Worm (Caenorhabditis elegans) whole organism, L2 larva: ENCODE measurements around the gene C30A5.16.

ENCODE experiments used
- C34F6.9 ChIP-seq: fragments of 150-350 bp; optimal IDR thresholded peaks from 2 replicates; lab custom pipeline; 2014; ENCODE audit warnings: missing biosample characterization, missing genetic modification characterization
- F13H6.1 ChIP-seq: sonication (generic microtip); optimal IDR thresholded peaks from 2 replicates; lab custom pipeline; 2016; ENCODE audit warnings: missing genetic modification characterization, missing compliant biosample characterization
- R02D3.7 ChIP-seq: fragments of 150-350 bp; optimal IDR thresholded peaks from 2 replicates; lab custom pipeline; 2014; ENCODE audit warnings: missing biosample characterization, missing genetic modification characterization
- Y55F3AM.14 ChIP-seq: fragments of 200-800 bp; sonication (Bioruptor generic); optimal IDR thresholded peaks from 2 replicates; lab custom pipeline; 2018; ENCODE audit warnings: mild to moderate bottlenecking, missing genetic modification characterization, missing compliant biosample characterization
- aly-2 ChIP-seq: fragments of 150-350 bp; optimal IDR thresholded peaks from 2 replicates; lab custom pipeline; 2014; ENCODE audit warnings: missing biosample characterization, missing genetic modification characterization
- ama-1 ChIP-seq: fragments of 150-350 bp; optimal IDR thresholded peaks from 2 replicates; lab custom pipeline; 2018; ENCODE audit warnings: inconsistent platforms
- blmp-1 ChIP-seq: sonication (generic microtip); optimal IDR thresholded peaks from 2 replicates; lab custom pipeline; 2017; ENCODE audit warnings: missing genetic modification characterization, mild to moderate bottlenecking, missing compliant biosample characterization, antibody characterized with exemption, moderate library complexity; ENCODE audit not compliant: insufficient read depth
- ceh-16 ChIP-seq: fragments of 150-350 bp; optimal IDR thresholded peaks from 2 replicates; lab custom pipeline; 2014; ENCODE audit warnings: missing biosample characterization, missing genetic modification characterization
- crh-2 ChIP-seq: sonication (generic microtip); optimal IDR thresholded peaks from 2 replicates; lab custom pipeline; 2017; ENCODE audit warnings: missing biosample characterization, missing genetic modification characterization
- dmd-4 ChIP-seq: sonication (generic microtip); optimal IDR thresholded peaks from 2 replicates; lab custom pipeline; 2017; ENCODE audit warnings: missing biosample characterization, missing genetic modification characterization
- elt-1 ChIP-seq: fragments of 150-350 bp; optimal IDR thresholded peaks from 2 replicates; lab custom pipeline; 2014; ENCODE audit warnings: missing biosample characterization, missing genetic modification characterization
- elt-3 ChIP-seq: sonication (generic microtip); optimal IDR thresholded peaks from 2 replicates; lab custom pipeline; 2017; ENCODE audit warnings: missing biosample characterization, missing genetic modification characterization
- fos-1 ChIP-seq: fragments of 150-350 bp; optimal IDR thresholded peaks from 2 replicates; lab custom pipeline; 2014; ENCODE audit warnings: missing biosample characterization, missing genetic modification characterization
- gmeb-1 ChIP-seq: fragments of 150-350 bp; optimal IDR thresholded peaks from 2 replicates; lab custom pipeline; 2014; ENCODE audit warnings: missing biosample characterization, missing genetic modification characterization
- lin-11 ChIP-seq: fragments of 150-350 bp; sonication (generic microtip); optimal IDR thresholded peaks from 2 replicates; lab custom pipeline; 2014; ENCODE audit warnings: missing biosample characterization, missing genetic modification characterization, inconsistent platforms, mixed read lengths
- lin-13 ChIP-seq: fragments of 150-350 bp; optimal IDR thresholded peaks from 2 replicates; lab custom pipeline; 2014; ENCODE audit warnings: missing biosample characterization, missing genetic modification reagents, missing genetic modification characterization
- lin-39 ChIP-seq: fragments of 150-350 bp; optimal IDR thresholded peaks from 2 replicates; lab custom pipeline; 2014; ENCODE audit warnings: missing biosample characterization, missing genetic modification reagents, missing genetic modification characterization
- lsy-2 ChIP-seq, 2 experiments: fragments of 150-350 bp in 1 of 2; sonication (generic microtip) in 1 of 2; optimal IDR thresholded peaks; 2 replicates each; lab custom pipeline; 2014 to 2017; ENCODE audit warnings: missing biosample characterization in 2 of 2, missing genetic modification characterization in 2 of 2
- mab-5 ChIP-seq: fragments of 150-350 bp; optimal IDR thresholded peaks from 2 replicates; lab custom pipeline; 2014; ENCODE audit warnings: missing biosample characterization, missing genetic modification characterization
- mbf-1 ChIP-seq: sonication (generic microtip); optimal IDR thresholded peaks from 2 replicates; lab custom pipeline; 2017; ENCODE audit warnings: missing biosample characterization, missing genetic modification characterization
- mdl-1 ChIP-seq, 2 experiments: fragments of 150-350 bp in 1 of 2; sonication (generic microtip) in 1 of 2; optimal IDR thresholded peaks; 2 replicates each; lab custom pipeline; 2017; ENCODE audit warnings: missing biosample characterization in 2 of 2, missing genetic modification characterization in 2 of 2
- nhr-11 ChIP-seq: fragments of 150-350 bp; optimal IDR thresholded peaks from 2 replicates; lab custom pipeline; 2014; ENCODE audit warnings: missing biosample characterization, missing genetic modification characterization
- nhr-12 ChIP-seq: fragments of 150-350 bp; optimal IDR thresholded peaks from 2 replicates; lab custom pipeline; 2014; ENCODE audit warnings: missing biosample characterization, missing genetic modification characterization
- nhr-129 ChIP-seq: fragments of 150-350 bp; optimal IDR thresholded peaks from 2 replicates; lab custom pipeline; 2014; ENCODE audit warnings: missing biosample characterization, missing genetic modification characterization
- nhr-21 ChIP-seq: fragments of 150-350 bp; optimal IDR thresholded peaks from 2 replicates; lab custom pipeline; 2014; ENCODE audit warnings: missing biosample characterization, missing genetic modification characterization
- nhr-23 ChIP-seq: fragments of 150-350 bp; optimal IDR thresholded peaks from 2 replicates; lab custom pipeline; 2014; ENCODE audit warnings: missing biosample characterization, missing genetic modification reagents, missing genetic modification characterization
- nhr-25 ChIP-seq: fragments of 150-350 bp; sonication (generic microtip); optimal IDR thresholded peaks from 3 replicates; lab custom pipeline; 2014; ENCODE audit warnings: missing biosample characterization, missing genetic modification characterization
- sem-4 ChIP-seq: fragments of 150-350 bp; optimal IDR thresholded peaks from 2 replicates; lab custom pipeline; 2014; ENCODE audit warnings: missing biosample characterization, missing genetic modification reagents, missing genetic modification characterization
- skn-1 ChIP-seq: sonication (generic microtip); optimal IDR thresholded peaks from 2 replicates; lab custom pipeline; 2017; ENCODE audit warnings: missing biosample characterization, missing genetic modification characterization
- sma-3 ChIP-seq: sonication (generic microtip); optimal IDR thresholded peaks from 2 replicates; lab custom pipeline; 2016; ENCODE audit warnings: missing genetic modification reagents, missing genetic modification characterization, missing compliant biosample characterization
- sma-9 ChIP-seq, 2 experiments: fragments of 150-350 bp in 1 of 2; sonication (generic microtip) in 1 of 2; optimal IDR thresholded peaks; 2 replicates each; lab custom pipeline; 2014 to 2016; ENCODE audit warnings: missing genetic modification characterization in 2 of 2, mild to moderate bottlenecking in 1 of 2, missing biosample characterization in 1 of 2, missing compliant biosample characterization in 1 of 2, missing genetic modification reagents in 1 of 2, moderate library complexity in 1 of 2
- snpc-4 ChIP-seq: fragments of 150-350 bp; optimal IDR thresholded peaks from 2 replicates; lab custom pipeline; 2014; ENCODE audit warnings: missing biosample characterization, missing genetic modification characterization
- unc-39 ChIP-seq: fragments of 150-350 bp; optimal IDR thresholded peaks from 2 replicates; lab custom pipeline; 2014; ENCODE audit warnings: missing biosample characterization, missing genetic modification characterization
- unc-55 ChIP-seq: fragments of 150-350 bp; sonication (generic microtip); optimal IDR thresholded peaks from 3 replicates; lab custom pipeline; 2014; ENCODE audit warnings: missing biosample characterization, missing genetic modification reagents, missing genetic modification characterization
- unc-62 ChIP-seq: fragments of 150-350 bp; optimal IDR thresholded peaks from 2 replicates; lab custom pipeline; 2014; ENCODE audit warnings: missing biosample characterization, missing genetic modification reagents, missing genetic modification characterization
- ztf-1 ChIP-seq: fragments of 200-800 bp; sonication (Bioruptor generic); conservative IDR thresholded peaks from 2 replicates; pipeline ENCODE4 v1.3.6; 2022; ENCODE audit warnings: missing genetic modification characterization, missing compliant biosample characterization
- ztf-11 ChIP-seq: sonication (generic microtip); optimal IDR thresholded peaks from 2 replicates; lab custom pipeline; 2017; ENCODE audit warnings: missing biosample characterization, missing genetic modification characterization

The C30A5.16 gene

ce11 chrIII:8237827-8238226 is 19.8 kb downstream of the C30A5.16 start, which contains the start of gene tsp-2:
Gene tsp-2, minus strand, starts transcription at chrIII:8237935.
- TF ChIP-seq sem-4 (no peak), fos-1 (tag; lab: Kevin White, UChicago) (peak; percentile 93), unc-39 (tag; lab: Kevin White, UChicago) (no peak), dmd-4 (tag; lab: Kevin White, UChicago) (no peak), skn-1 (tag; lab: Kevin White, UChicago) (no peak), lin-39 (tag; lab: Kevin White, UChicago) (no peak), gmeb-1 (tag; lab: Kevin White, UChicago) (peak; percentile 3), snpc-4 (tag; lab: Kevin White, UChicago) (no peak), nhr-12 (tag; lab: Kevin White, UChicago) (no peak), mbf-1 (tag; lab: Kevin White, UChicago) (no peak), lsy-2 (tag; optimal IDR thresholded peaks at IDR 0.05; lab: Kevin White, UChicago) (peak in 1 of 2 experiments; percentile 2), elt-1 (tag; lab: Kevin White, UChicago) (no peak), unc-62 (GFP tag; lab: Kevin White, UChicago) (no peak), ztf-1 (GFP tag; lab: Robert Waterston, UW) (no peak), lin-11 (no peak), nhr-25 (no peak), nhr-129 (tag; lab: Kevin White, UChicago) (no peak), nhr-21 (tag; lab: Kevin White, UChicago) (no peak)

- peak; percentile 69 for TF ChIP-seq fos-1 (tag; lab: Kevin White, UChicago)
- TF ChIP-seq snpc-4 (tag; lab: Kevin White, UChicago), result no peak
- TF ChIP-seq, all 48 proteins: peak for 1
Observed at ce11 chrIII:8239325-8239724, 21.3 kb downstream of the C30A5.16 start, which contains the start of gene tsp-1. Gene tsp-1, minus strand, starts transcription at chrIII:8239423.

ce11 chrIII:8240247-8240646 is 22.2 kb downstream of the C30A5.16 start:
- TF ChIP-seq fos-1 (tag; lab: Kevin White, UChicago), result peak; percentile 93
- no peak for TF ChIP-seq sma-3 (GFP tag; lab: Kevin White, UChicago)
- TF ChIP-seq lsy-2 (tag; optimal IDR thresholded peaks at IDR 0.05; lab: Kevin White, UChicago), result no peak
- no peak for TF ChIP-seq blmp-1 (tag; lab: Kevin White, UChicago)
- TF ChIP-seq nhr-12 (tag; lab: Kevin White, UChicago), result no peak
- no peak for TF ChIP-seq elt-3 (tag; lab: Kevin White, UChicago)
- TF ChIP-seq, all 48 proteins: peak for 1

- TF ChIP-seq unc-39 (tag; lab: Kevin White, UChicago) (no peak), C34F6.9 (tag; lab: Kevin White, UChicago) (no peak), ceh-16 (tag; lab: Kevin White, UChicago) (no peak), unc-62 (GFP tag; lab: Kevin White, UChicago) (no peak), F13H6.1 (tag; lab: Kevin White, UChicago) (no peak), fos-1 (tag; lab: Kevin White, UChicago) (no peak), sma-3 (GFP tag; lab: Kevin White, UChicago) (no peak), Y55F3AM.14 (no peak), mdl-1 (tag; optimal IDR thresholded peaks at IDR 0.05; lab: Kevin White, UChicago) (no peak), crh-2 (tag; lab: Kevin White, UChicago) (no peak), R02D3.7 (tag; lab: Kevin White, UChicago) (no peak), mab-5 (tag; lab: Kevin White, UChicago) (no peak), nhr-129 (tag; lab: Kevin White, UChicago) (no peak), nhr-11 (tag; lab: Kevin White, UChicago) (no peak), ztf-1 (GFP tag; lab: Robert Waterston, UW) (no peak), unc-55 (no peak), ama-1 (lab: Kevin White, UChicago) (no peak), ztf-11 (tag; lab: Kevin White, UChicago) (no peak), nhr-23 (tag; lab: Kevin White, UChicago) (no peak)
- TF ChIP-seq, all 48 proteins: peak for 0
Observed at ce11 chrIII:8240948-8241347, 22.9 kb downstream of the C30A5.16 start.

ce11 chrIII:8242809-8243208 is 24.8 kb downstream of the C30A5.16 start, which contains the start of gene C02F5.12:
Gene C02F5.12, minus strand, starts transcription at chrIII:8243029.
- no peak for TF ChIP-seq Y55F3AM.14
- no peak for TF ChIP-seq snpc-4 (tag; lab: Kevin White, UChicago)
- TF ChIP-seq unc-55, result no peak
- peak; percentile 51 for TF ChIP-seq nhr-129 (tag; lab: Kevin White, UChicago)
- no peak for TF ChIP-seq lin-39 (tag; lab: Kevin White, UChicago)
- TF ChIP-seq lsy-2 (tag; optimal IDR thresholded peaks at IDR 0.05; lab: Kevin White, UChicago), result peak in 1 of 2 experiments; percentile 44
- peak; percentile 43 for TF ChIP-seq C34F6.9 (tag; lab: Kevin White, UChicago)
- no peak for TF ChIP-seq nhr-12 (tag; lab: Kevin White, UChicago)
- peak; percentile 10 for TF ChIP-seq crh-2 (tag; lab: Kevin White, UChicago)
- peak; percentile 38 for TF ChIP-seq fos-1 (tag; lab: Kevin White, UChicago)
- no peak for TF ChIP-seq nhr-11 (tag; lab: Kevin White, UChicago)
- TF ChIP-seq nhr-23 (tag; lab: Kevin White, UChicago), result no peak
- TF ChIP-seq sma-3 (GFP tag; lab: Kevin White, UChicago), result peak; percentile 0
- TF ChIP-seq lin-11, result no peak
- peak; percentile 20 for TF ChIP-seq F13H6.1 (tag; lab: Kevin White, UChicago)
- TF ChIP-seq sma-9 (GFP tag; optimal IDR thresholded peaks at IDR 0.05; lab: Kevin White, UChicago), result peak; percentile 7
- TF ChIP-seq sma-9 (tag; optimal IDR thresholded peaks at IDR 0.05; lab: Kevin White, UChicago), result no peak
- peak; percentile 8 for TF ChIP-seq lin-13 (GFP tag; lab: Kevin White, UChicago)
- no peak for TF ChIP-seq aly-2
- TF ChIP-seq blmp-1 (tag; lab: Kevin White, UChicago), result no peak
- TF ChIP-seq, all 48 proteins: peak for 9
